Worm (Caenorhabditis elegans) whole organism, L3 larva: ENCODE measurements around the gene F25E5.16.

Experiments used
- R02D3.7 ChIP-seq: fragments of 150-350 bp; optimal IDR thresholded peaks from 2 replicates; lab custom pipeline; 2014; ENCODE audit warnings: missing biosample characterization, missing genetic modification characterization
- ZK546.5 ChIP-seq: sonication (generic microtip); optimal IDR thresholded peaks from 2 replicates; lab custom pipeline; 2017; ENCODE audit warnings: missing biosample characterization, missing genetic modification characterization
- ceh-16 ChIP-seq: sonication (generic microtip); optimal IDR thresholded peaks from 2 replicates; lab custom pipeline; 2017; ENCODE audit warnings: missing biosample characterization, missing genetic modification characterization
- ceh-28 ChIP-seq: fragments of 150-350 bp; optimal IDR thresholded peaks from 2 replicates; lab custom pipeline; 2014; ENCODE audit warnings: missing biosample characterization, missing genetic modification reagents, missing genetic modification characterization
- ceh-82 ChIP-seq: fragments of 150-350 bp; optimal IDR thresholded peaks from 2 replicates; lab custom pipeline; 2014; ENCODE audit warnings: missing biosample characterization, missing genetic modification characterization
- ceh-9 ChIP-seq: sonication (generic microtip); optimal IDR thresholded peaks from 2 replicates; lab custom pipeline; 2018; ENCODE audit warnings: missing biosample characterization, missing genetic modification characterization
- daf-12 ChIP-seq: fragments of 150-350 bp; optimal IDR thresholded peaks from 2 replicates; lab custom pipeline; 2014; ENCODE audit warnings: missing biosample characterization, missing genetic modification reagents, missing genetic modification characterization
- egl-27 ChIP-seq: sonication (generic microtip); optimal IDR thresholded peaks from 4 replicates; lab custom pipeline; 2017; ENCODE audit warnings: missing biosample characterization, missing genetic modification reagents, missing genetic modification characterization
- egl-5 ChIP-seq: fragments of 150-350 bp; optimal IDR thresholded peaks from 2 replicates; lab custom pipeline; 2017; ENCODE audit warnings: missing biosample characterization, missing genetic modification reagents, missing genetic modification characterization, inconsistent platforms
- elt-1 ChIP-seq: fragments of 150-350 bp; optimal IDR thresholded peaks from 2 replicates; lab custom pipeline; 2014; ENCODE audit warnings: missing biosample characterization, missing genetic modification characterization
- elt-2 ChIP-seq: sonication (generic microtip); optimal IDR thresholded peaks from 2 replicates; lab custom pipeline; 2016; ENCODE audit warnings: missing genetic modification reagents, mild to moderate bottlenecking, missing genetic modification characterization, missing compliant biosample characterization
- elt-3 ChIP-seq, 3 experiments: fragments of 150-350 bp in 1 of 3; sonication (generic microtip) in 2 of 3; optimal IDR thresholded peaks; 2 replicates in 2 of 3; 4 replicates in 1 of 3; lab custom pipeline; 2014 to 2017; ENCODE audit warnings: missing biosample characterization in 3 of 3, missing genetic modification characterization in 3 of 3
- eor-1 ChIP-seq, 2 experiments: fragments of 150-350 bp; optimal IDR thresholded peaks; 2 replicates each; lab custom pipeline; 2014 to 2018; ENCODE audit warnings: missing biosample characterization in 2 of 2, missing genetic modification characterization in 2 of 2
- fkh-10 ChIP-seq: sonication (generic microtip); optimal IDR thresholded peaks from 2 replicates; lab custom pipeline; 2017; ENCODE audit warnings: missing biosample characterization, missing genetic modification reagents, missing genetic modification characterization
- fkh-2 ChIP-seq: fragments of 150-350 bp; optimal IDR thresholded peaks from 2 replicates; lab custom pipeline; 2014; ENCODE audit warnings: missing biosample characterization, missing genetic modification reagents, missing genetic modification characterization
- fos-1 ChIP-seq: fragments of 150-350 bp; optimal IDR thresholded peaks from 2 replicates; lab custom pipeline; 2014; ENCODE audit warnings: missing biosample characterization, missing genetic modification characterization
- jun-1 ChIP-seq: fragments of 150-350 bp; optimal IDR thresholded peaks from 2 replicates; lab custom pipeline; 2014; ENCODE audit warnings: missing biosample characterization, missing genetic modification reagents, missing genetic modification characterization
- lin-39 ChIP-seq: fragments of 150-350 bp; optimal IDR thresholded peaks from 2 replicates; lab custom pipeline; 2018; ENCODE audit warnings: missing biosample characterization, missing genetic modification reagents, missing genetic modification characterization
- lsy-12 ChIP-seq: sonication (generic microtip); optimal IDR thresholded peaks from 2 replicates; lab custom pipeline; 2016; ENCODE audit warnings: mild to moderate bottlenecking, missing genetic modification characterization, missing compliant biosample characterization
- mdl-1 ChIP-seq: fragments of 150-350 bp; optimal IDR thresholded peaks from 2 replicates; lab custom pipeline; 2014; ENCODE audit warnings: missing biosample characterization, missing genetic modification characterization
- nhr-11 ChIP-seq: fragments of 150-350 bp; optimal IDR thresholded peaks from 2 replicates; lab custom pipeline; 2014; ENCODE audit warnings: missing biosample characterization, missing genetic modification characterization
- nhr-237 ChIP-seq: fragments of 150-350 bp; optimal IDR thresholded peaks from 2 replicates; lab custom pipeline; 2014; ENCODE audit warnings: missing biosample characterization, missing genetic modification characterization
- nhr-25 ChIP-seq: sonication (generic microtip); optimal IDR thresholded peaks from 2 replicates; lab custom pipeline; 2017; ENCODE audit warnings: missing biosample characterization, missing genetic modification characterization
- nhr-28 ChIP-seq: fragments of 150-350 bp; optimal IDR thresholded peaks from 2 replicates; lab custom pipeline; 2014; ENCODE audit warnings: missing biosample characterization, missing genetic modification characterization
- nhr-43 ChIP-seq: sonication (generic microtip); optimal IDR thresholded peaks from 2 replicates; lab custom pipeline; 2016; ENCODE audit warnings: mild to moderate bottlenecking, missing genetic modification characterization, missing compliant biosample characterization; ENCODE audit not compliant: poor library complexity, severe bottlenecking
- nhr-67 ChIP-seq: fragments of 150-350 bp; optimal IDR thresholded peaks from 2 replicates; lab custom pipeline; 2014; ENCODE audit warnings: missing biosample characterization, missing genetic modification characterization
- nhr-76 ChIP-seq: fragments of 150-350 bp; sonication (generic microtip); optimal IDR thresholded peaks from 5 replicates; lab custom pipeline; 2014; ENCODE audit warnings: missing biosample characterization, missing genetic modification characterization
- nhr-77 ChIP-seq: fragments of 150-350 bp; optimal IDR thresholded peaks from 2 replicates; lab custom pipeline; 2014; ENCODE audit warnings: missing biosample characterization, missing genetic modification characterization
- pqm-1 ChIP-seq: fragments of 150-350 bp; optimal IDR thresholded peaks from 2 replicates; lab custom pipeline; 2017; ENCODE audit warnings: missing biosample characterization, missing genetic modification characterization, inconsistent platforms
- sea-2 ChIP-seq: fragments of 150-350 bp; sonication (generic microtip); optimal IDR thresholded peaks from 4 replicates; lab custom pipeline; 2014; ENCODE audit warnings: missing biosample characterization, missing genetic modification reagents, missing genetic modification characterization
- skn-1 ChIP-seq: fragments of 150-350 bp; optimal IDR thresholded peaks from 2 replicates; lab custom pipeline; 2014; ENCODE audit warnings: missing biosample characterization, missing genetic modification characterization
- snpc-4 ChIP-seq: fragments of 150-350 bp; optimal IDR thresholded peaks from 2 replicates; lab custom pipeline; 2014; ENCODE audit warnings: missing biosample characterization, missing genetic modification characterization
- tbx-2 ChIP-seq: sonication (generic microtip); optimal IDR thresholded peaks from 2 replicates; lab custom pipeline; 2016; ENCODE audit warnings: mild to moderate bottlenecking, missing genetic modification characterization, missing compliant biosample characterization
- unc-39 ChIP-seq: sonication (generic microtip); optimal IDR thresholded peaks from 4 replicates; lab custom pipeline; 2017; ENCODE audit warnings: missing biosample characterization, missing genetic modification characterization
- unc-62 ChIP-seq: fragments of 150-350 bp; sonication (generic microtip); optimal IDR thresholded peaks from 4 replicates; lab custom pipeline; 2014; ENCODE audit warnings: missing biosample characterization, missing genetic modification reagents, missing genetic modification characterization
- zag-1 ChIP-seq: fragments of 150-350 bp; optimal IDR thresholded peaks from 2 replicates; lab custom pipeline; 2014; ENCODE audit warnings: missing biosample characterization, missing genetic modification characterization
- ztf-11 ChIP-seq: fragments of 150-350 bp; optimal IDR thresholded peaks from 2 replicates; lab custom pipeline; 2014; ENCODE audit warnings: missing biosample characterization, missing genetic modification characterization
- ztf-4 ChIP-seq: fragments of 150-350 bp; optimal IDR thresholded peaks from 2 replicates; lab custom pipeline; 2014; ENCODE audit warnings: missing biosample characterization, missing genetic modification characterization

Gene F25E5.16

DNA sequence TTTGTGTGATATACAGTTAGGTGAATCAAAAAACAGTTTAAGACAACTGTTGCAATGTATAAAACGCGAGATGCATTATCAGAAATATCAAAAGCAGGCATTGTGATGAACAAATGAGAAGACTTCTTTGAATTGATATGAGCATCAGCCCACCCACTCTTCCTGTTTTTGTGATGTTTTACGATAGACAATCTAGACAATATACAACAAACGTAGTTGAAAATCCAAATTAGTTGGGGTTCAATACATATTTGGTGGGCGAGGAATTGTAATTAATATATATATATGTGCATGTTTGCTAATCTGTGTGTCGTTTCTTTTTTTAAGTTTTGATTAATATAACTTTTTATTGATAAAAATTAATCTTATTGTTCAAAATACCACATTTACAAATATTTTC, 34.7 kb downstream of the F25E5.16 start, which contains the start of gene str-28:
Gene str-28, minus strand, starts transcription at position 101 of the 400 bp plus-strand sequence.
- TF ChIP-seq eor-1 (tag; optimal IDR thresholded peaks at IDR 0.05; lab: Kevin White, UChicago) (no peak), ceh-9 (tag; lab: Kevin White, UChicago) (no peak), nhr-11 (tag; lab: Kevin White, UChicago) (no peak), daf-12 (no peak), pqm-1 (tag; lab: Kevin White, UChicago) (no peak), zag-1 (tag; lab: Kevin White, UChicago) (no peak), fkh-10 (GFP tag; lab: Kevin White, UChicago) (no peak)

DNA sequence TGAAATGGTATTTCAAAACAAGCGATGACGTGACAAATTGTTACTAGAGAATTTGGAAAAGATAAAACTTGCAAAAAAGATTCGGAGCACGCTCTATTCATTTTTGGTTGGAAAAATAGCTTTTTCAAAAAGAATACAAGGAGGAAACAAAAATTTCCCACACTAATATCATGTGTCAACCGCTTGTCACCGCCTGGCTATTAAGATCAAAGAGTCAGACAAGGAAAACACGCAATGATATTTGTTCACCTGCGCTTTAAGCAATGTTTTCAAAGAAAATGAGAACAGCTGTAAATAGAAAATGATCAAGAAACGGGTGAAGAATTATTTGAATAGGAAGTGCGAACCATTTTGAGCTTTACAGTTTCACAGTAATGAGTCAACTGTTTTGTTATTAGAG, 38.7 kb downstream of the F25E5.16 start, which contains the start of gene srh-125:
Gene srh-125, minus strand, starts transcription at position 101 of the 400 bp plus-strand sequence.
- TF ChIP-seq fkh-2 (no peak), nhr-67 (no peak), lsy-12 (no peak), nhr-28 (tag; lab: Kevin White, UChicago) (no peak), pqm-1 (tag; lab: Kevin White, UChicago) (no peak), nhr-237 (tag; lab: Kevin White, UChicago) (no peak), tbx-2 (tag; lab: Kevin White, UChicago) (no peak), nhr-25 (tag; lab: Kevin White, UChicago) (no peak), fos-1 (tag; lab: Kevin White, UChicago) (no peak), elt-2 (tag; lab: Kevin White, UChicago) (no peak), egl-27 (tag; lab: Kevin White, UChicago) (no peak), mdl-1 (tag; lab: Kevin White, UChicago) (no peak), ztf-11 (tag; lab: Kevin White, UChicago) (no peak), nhr-77 (tag; lab: Kevin White, UChicago) (no peak), snpc-4 (no peak), ZK546.5 (tag; lab: Kevin White, UChicago) (no peak)

- TF ChIP-seq nhr-76 (tag; lab: Kevin White, UChicago) (no peak), R02D3.7 (tag; lab: Kevin White, UChicago) (no peak), egl-5 (tag; lab: Kevin White, UChicago) (no peak), lin-39 (tag; lab: Kevin White, UChicago) (no peak), sea-2 (GFP tag; lab: Kevin White, UChicago) (no peak), ceh-16 (tag; lab: Kevin White, UChicago) (no peak), jun-1 (tag; lab: Kevin White, UChicago) (no peak), ceh-82 (no peak), unc-39 (no peak), pqm-1 (tag; lab: Kevin White, UChicago) (no peak), nhr-11 (tag; lab: Kevin White, UChicago) (no peak), eor-1 (tag; optimal IDR thresholded peaks at IDR 0.05; lab: Kevin White, UChicago) (no peak), elt-1 (tag; lab: Kevin White, UChicago) (no peak)
- TF ChIP-seq, all 47 proteins: peak for 0
Measured at ce11 chrV:7478404-7478803, 40.3 kb downstream of the F25E5.16 start, which contains the start of gene str-190. str-190 (minus strand) TSS chrV:7478504.

DNA sequence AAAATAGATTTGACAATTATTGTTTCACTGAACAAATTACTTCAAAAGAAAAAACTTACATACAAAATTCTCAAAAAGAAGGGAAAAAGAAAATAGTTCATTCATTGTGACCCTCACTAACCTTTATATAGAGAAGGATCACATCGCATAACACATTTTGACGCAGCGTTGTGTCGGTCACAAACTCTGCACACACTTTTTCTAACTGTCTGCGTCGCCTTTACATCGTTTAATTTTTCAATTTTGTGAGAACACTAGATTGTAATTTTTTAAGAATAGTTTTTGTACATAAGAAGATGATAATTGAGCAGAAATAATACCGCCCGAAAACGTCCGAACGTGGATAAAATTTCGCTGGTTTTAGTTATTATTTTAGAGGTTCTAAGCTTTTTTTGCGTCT, 42.9 kb downstream of the F25E5.16 start, which contains the start of gene C18B10.6:
Gene C18B10.6, minus strand, starts transcription at position 101 of the 400 bp plus-strand sequence.
- no peak for TF ChIP-seq pqm-1 (tag; lab: Kevin White, UChicago)
- TF ChIP-seq snpc-4 = no peak
- no peak for TF ChIP-seq sea-2 (GFP tag; lab: Kevin White, UChicago)
- TF ChIP-seq ceh-28 (tag; lab: Kevin White, UChicago) = no peak
- TF ChIP-seq ZK546.5 (tag; lab: Kevin White, UChicago) = no peak
- no peak for TF ChIP-seq egl-5 (tag; lab: Kevin White, UChicago)
- TF ChIP-seq, all 47 proteins: peak for 0

ce11 chrV:7485000-7485399, 46.9 kb downstream of the F25E5.16 start, which contains the start of gene srbc-8:
srbc-8 (minus strand) TSS chrV:7485100.
- TF ChIP-seq fkh-10 (GFP tag; lab: Kevin White, UChicago) (no peak), skn-1 (tag; lab: Kevin White, UChicago) (no peak), eor-1 (tag; optimal IDR thresholded peaks at IDR 0.05; lab: Kevin White, UChicago) (no peak), sea-2 (GFP tag; lab: Kevin White, UChicago) (no peak), nhr-77 (tag; lab: Kevin White, UChicago) (no peak), nhr-67 (no peak), ceh-9 (tag; lab: Kevin White, UChicago) (no peak), elt-1 (tag; lab: Kevin White, UChicago) (no peak), elt-3 (tag; optimal IDR thresholded peaks at IDR 0.05; lab: Kevin White, UChicago) (no peak), nhr-28 (tag; lab: Kevin White, UChicago) (no peak), zag-1 (tag; lab: Kevin White, UChicago) (no peak), unc-62 (no peak), ztf-4 (tag; lab: Kevin White, UChicago) (no peak), nhr-43 (tag; lab: Kevin White, UChicago) (no peak), lsy-12 (no peak)
